Worm (Caenorhabditis elegans): ENCODE data around the gene Y66C5A.1.

The Y66C5A.1 gene

ce11 chrX:14455419-14455818, at the start of gene Y66C5A.1:
Gene Y66C5A.1, minus strand, starts transcription at chrX:14455519.
- no peak for TF ChIP-seq nhr-102 (tag; optimal IDR thresholded peaks at IDR 0.05)
- TF ChIP-seq F44E2.7 (GFP tag; IDR thresholded peaks at IDR 0.05), result no peak
- TF ChIP-seq daf-16 (GFP tag; optimal IDR thresholded peaks at IDR 0.05), result no peak
- no peak for TF ChIP-seq daf-16 (tag; optimal IDR thresholded peaks at IDR 0.05)
- no peak for TF ChIP-seq lin-13 (GFP tag; optimal IDR thresholded peaks at IDR 0.05)
- TF ChIP-seq F10B5.3 (tag; optimal IDR thresholded peaks at IDR 0.05), result no peak
- no peak for TF ChIP-seq spr-3 (GFP tag; optimal IDR thresholded peaks at IDR 0.05)
- TF ChIP-seq rbr-2 (tag; optimal IDR thresholded peaks at IDR 0.05), result no peak
- no peak for TF ChIP-seq duxl-1 (tag; optimal IDR thresholded peaks at IDR 0.05; ENCODE audit: poor library complexity)
- no peak for TF ChIP-seq R02D3.7 (tag; optimal IDR thresholded peaks at IDR 0.05)
- no peak for TF ChIP-seq daf-19 (GFP tag; conservative IDR thresholded peaks at IDR 0.05)
- TF ChIP-seq fos-1 (tag; optimal IDR thresholded peaks at IDR 0.05), result no peak
- TF ChIP-seq hmg-1.1 (GFP tag; IDR thresholded peaks at IDR 0.05), result no peak
- no peak for TF ChIP-seq zip-11 (GFP tag; IDR thresholded peaks at IDR 0.05)
- no peak for TF ChIP-seq ztf-7 (tag; optimal IDR thresholded peaks at IDR 0.05)
- TF ChIP-seq madf-5 (GFP tag; IDR thresholded peaks at IDR 0.05), result no peak
- TF ChIP-seq ceh-62 (tag; optimal IDR thresholded peaks at IDR 0.05), result no peak
- TF ChIP-seq ztf-11 (tag; optimal IDR thresholded peaks at IDR 0.05), result no peak
- no peak for TF ChIP-seq F37D6.2 (tag; optimal IDR thresholded peaks at IDR 0.05)
- no peak for TF ChIP-seq nhr-111 (GFP tag; optimal IDR thresholded peaks at IDR 0.05)
- no peak for TF ChIP-seq lin-29 (GFP tag; IDR thresholded peaks at IDR 0.05)

- TF ChIP-seq dmd-6 (GFP tag; IDR thresholded peaks at IDR 0.05) (peak; percentile 35), mxl-3 (GFP tag; optimal IDR thresholded peaks at IDR 0.05) (peak; percentile 47), nhr-237 (tag; optimal IDR thresholded peaks at IDR 0.05) (no peak), F10B5.3 (tag; optimal IDR thresholded peaks at IDR 0.05) (peak; percentile 7), R02D3.7 (tag; optimal IDR thresholded peaks at IDR 0.05) (no peak), skn-1 (tag; optimal IDR thresholded peaks at IDR 0.05) (no peak), nhr-28 (tag; optimal IDR thresholded peaks at IDR 0.05) (peak; percentile 83), daf-16 (GFP tag; optimal IDR thresholded peaks at IDR 0.05) (no peak), daf-16 (tag; optimal IDR thresholded peaks at IDR 0.05) (peak; percentile 36), lin-1 (GFP tag; IDR thresholded peaks at IDR 0.05) (0 out of 2 replicates have a peak, but pooled peaks have one; percentile 20), dmd-8 (GFP tag; IDR thresholded peaks at IDR 0.05) (0 out of 2 replicates have a peak, but pooled peaks have one; percentile 22), hlh-11 (tag; optimal IDR thresholded peaks at IDR 0.05) (peak; percentile 41), gei-8 (GFP tag; optimal IDR thresholded peaks at IDR 0.05) (no peak), F44E2.7 (GFP tag; IDR thresholded peaks at IDR 0.05) (0 out of 2 replicates have a peak, but pooled peaks have one; percentile 0), pqm-1 (tag; optimal IDR thresholded peaks at IDR 0.05) (peak; percentile 72), lin-39 (tag; optimal IDR thresholded peaks at IDR 0.05) (no peak), vab-7 (GFP tag; IDR thresholded peaks at IDR 0.05) (no peak), dve-1 (tag; optimal IDR thresholded peaks at IDR 0.05; ENCODE audit: insufficient read depth) (peak; percentile 54), php-3 (GFP tag; IDR thresholded peaks at IDR 0.05) (peak; percentile 41; the same call in 1 of the 2 replicates), F49E8.2 (tag; optimal IDR thresholded peaks at IDR 0.05; ENCODE audit: borderline replicate concordance) (no peak), egl-27 (tag; optimal IDR thresholded peaks at IDR 0.05) (no peak), tra-1 (GFP tag; IDR thresholded peaks at IDR 0.05) (0 out of 2 replicates have a peak, but pooled peaks have one; percentile 12)
These were observed 49.2 kb upstream of the Y66C5A.1 start for ce11 chrX:14504551-14504902.

- TF ChIP-seq mdl-1 (tag; optimal IDR thresholded peaks at IDR 0.05), result no peak
- TF ChIP-seq hmg-1.1 (GFP tag; IDR thresholded peaks at IDR 0.05), result no peak
- no peak for TF ChIP-seq ceh-28 (tag; optimal IDR thresholded peaks at IDR 0.05)
- TF ChIP-seq sdz-12 (GFP tag; optimal IDR thresholded peaks at IDR 0.05), result no peak
- peak; percentile 84 for TF ChIP-seq set-16 (GFP tag; IDR thresholded peaks at IDR 0.05)
- TF ChIP-seq dve-1 (tag; optimal IDR thresholded peaks at IDR 0.05; ENCODE audit: insufficient read depth), result peak; percentile 42
- no peak for TF ChIP-seq zfp-3 (GFP tag; conservative IDR thresholded peaks at IDR 0.05)
- no peak for TF ChIP-seq lir-3 (tag; optimal IDR thresholded peaks at IDR 0.05)
- TF ChIP-seq duxl-1 (tag; optimal IDR thresholded peaks at IDR 0.05; ENCODE audit: poor library complexity), result no peak
- TF ChIP-seq hlh-11 (tag; optimal IDR thresholded peaks at IDR 0.05), result peak; percentile 38
- TF ChIP-seq php-3 (GFP tag; IDR thresholded peaks at IDR 0.05), result no peak
- TF ChIP-seq unc-62 (GFP tag; optimal IDR thresholded peaks at IDR 0.05 in 1 of 2), result peak in 1 of 2 experiments; percentile 91
- no peak for TF ChIP-seq unc-62 (tag; optimal IDR thresholded peaks at IDR 0.05)
- no peak for TF ChIP-seq Y105C5A.15 (GFP tag; IDR thresholded peaks at IDR 0.05)
- TF ChIP-seq hif-1 (tag; optimal IDR thresholded peaks at IDR 0.05), result no peak
- TF ChIP-seq R02D3.7 (tag; optimal IDR thresholded peaks at IDR 0.05), result no peak
These were observed 48.7 kb upstream of the Y66C5A.1 start, which contains the start of gene M163.1 for ce11 chrX:14503800-14504550. Gene M163.1, minus strand, starts transcription at chrX:14503824.

Measured in whole organism, L4 larva.